Worm (Caenorhabditis elegans): ENCODE results near the gene F15H10.12.
A peak's percentile ranks its signal among the peaks of the same experiment; 100 is the strongest.

F15H10.12 gene

ce11 chrV:10420843-10421242, 11.0 kb upstream of the F15H10.12 start:
- peak in 1 of 2 experiments; percentile 59; a peak in 1 of 4 replicates for TF ChIP-seq madf-5 (GFP tag; IDR thresholded peaks at IDR 0.05)
- peak; percentile 96 for TF ChIP-seq set-16 (GFP tag; IDR thresholded peaks at IDR 0.05)

DNA sequence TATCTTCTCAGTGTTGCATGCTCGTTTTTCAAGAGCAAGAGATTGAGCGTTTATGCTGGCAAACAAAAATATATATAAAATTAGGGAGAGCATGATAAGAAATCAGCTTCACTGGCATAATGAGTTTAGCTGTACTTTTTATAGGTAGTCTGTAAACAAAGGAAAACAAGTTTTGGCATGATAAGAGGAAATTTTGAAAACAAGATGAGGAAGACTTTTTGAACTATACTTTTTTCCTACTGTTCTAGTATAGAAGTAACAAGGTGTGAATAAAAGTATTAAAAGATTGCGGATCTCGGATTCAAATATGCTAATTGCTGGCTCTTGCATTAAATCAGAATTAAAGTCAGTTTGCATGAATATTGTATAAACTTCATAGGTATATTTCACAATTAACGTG, 9.1 kb upstream of the F15H10.12 start, which contains the start of gene F15H10.5:
TSS of gene F15H10.5 (minus strand) at position 101 of the 400 bp plus-strand sequence.
- no peak for TF ChIP-seq unc-130 (GFP tag; optimal IDR thresholded peaks at IDR 0.05)
- TF ChIP-seq hlh-11 (tag; optimal IDR thresholded peaks at IDR 0.05): no peak
- TF ChIP-seq daf-12 (tag; optimal IDR thresholded peaks at IDR 0.05): no peak
- TF ChIP-seq mxl-2 (GFP tag; conservative IDR thresholded peaks at IDR 0.05): no peak
- TF ChIP-seq jun-1 (tag; optimal IDR thresholded peaks at IDR 0.05): no peak
- TF ChIP-seq sdz-12 (GFP tag; optimal IDR thresholded peaks at IDR 0.05): no peak
- no peak for TF ChIP-seq skn-1 (tag; optimal IDR thresholded peaks at IDR 0.05)
- no peak for TF ChIP-seq pqm-1 (tag; optimal IDR thresholded peaks at IDR 0.05)
- TF ChIP-seq ceh-28 (tag; optimal IDR thresholded peaks at IDR 0.05): no peak
- no peak for TF ChIP-seq mdl-1 (tag; optimal IDR thresholded peaks at IDR 0.05)
- no peak for TF ChIP-seq daf-8 (GFP tag; IDR thresholded peaks at IDR 0.05)

ce11 chrV:10416925-10417324, 7.0 kb upstream of the F15H10.12 start, which contains the start of gene F15H10.10:
TSS of gene F15H10.10 (minus strand) at chrV:10417025.
- no peak for TF ChIP-seq ama-1 (optimal IDR thresholded peaks at IDR 0.05)
- no peak for TF ChIP-seq madf-5 (GFP tag; IDR thresholded peaks at IDR 0.05)
- no peak for TF ChIP-seq cey-2 (tag; optimal IDR thresholded peaks at IDR 0.05; ENCODE audit: borderline replicate concordance, insufficient read depth)
- no peak for TF ChIP-seq daf-8 (GFP tag; IDR thresholded peaks at IDR 0.05)
- no peak for TF ChIP-seq ztf-7 (tag; optimal IDR thresholded peaks at IDR 0.05)
- TF ChIP-seq lsy-2 (tag; optimal IDR thresholded peaks at IDR 0.05): no peak
- no peak for TF ChIP-seq saeg-2 (GFP tag; IDR thresholded peaks at IDR 0.05)
- no peak for TF ChIP-seq nhr-25 (tag; optimal IDR thresholded peaks at IDR 0.05; ENCODE audit: borderline replicate concordance, insufficient read depth)
- no peak for TF ChIP-seq set-16 (GFP tag; IDR thresholded peaks at IDR 0.05)
- no peak for TF ChIP-seq fos-1 (tag; optimal IDR thresholded peaks at IDR 0.05)
- no peak for TF ChIP-seq ces-1 (GFP tag; optimal IDR thresholded peaks at IDR 0.05)
- TF ChIP-seq Y75B8A.6 (GFP tag; IDR thresholded peaks at IDR 0.05): no peak
- TF ChIP-seq ceh-20 (GFP tag; IDR thresholded peaks at IDR 0.05): no peak
- no peak for TF ChIP-seq egl-43 (GFP tag; IDR thresholded peaks at IDR 0.05)
- no peak for TF ChIP-seq mdl-1 (tag; optimal IDR thresholded peaks at IDR 0.05)
- no peak for TF ChIP-seq nhr-11 (tag; optimal IDR thresholded peaks at IDR 0.05)
- no peak for TF ChIP-seq gei-8 (GFP tag; optimal IDR thresholded peaks at IDR 0.05)
- TF ChIP-seq Y5F2A.4 (GFP tag; optimal IDR thresholded peaks at IDR 0.05): no peak
- no peak for TF ChIP-seq duxl-1 (tag; optimal IDR thresholded peaks at IDR 0.05; ENCODE audit: poor library complexity)
- no peak for TF ChIP-seq lin-39 (tag; optimal IDR thresholded peaks at IDR 0.05)

- TF ChIP-seq zfp-2 (tag; optimal IDR thresholded peaks at IDR 0.05): no peak
- no peak for TF ChIP-seq lin-1 (GFP tag; IDR thresholded peaks at IDR 0.05)
- TF ChIP-seq zip-2 (tag; optimal IDR thresholded peaks at IDR 0.05): no peak
- TF ChIP-seq pqm-1 (tag; optimal IDR thresholded peaks at IDR 0.05): no peak
- TF ChIP-seq daf-12 (tag; optimal IDR thresholded peaks at IDR 0.05): no peak
- TF ChIP-seq ceh-62 (tag; optimal IDR thresholded peaks at IDR 0.05): no peak
- no peak for TF ChIP-seq Y5F2A.4 (GFP tag; optimal IDR thresholded peaks at IDR 0.05)
- TF ChIP-seq nhr-237 (tag; optimal IDR thresholded peaks at IDR 0.05): no peak
- no peak for TF ChIP-seq ces-1 (GFP tag; optimal IDR thresholded peaks at IDR 0.05)
- no peak for TF ChIP-seq T26A8.4 (GFP tag; IDR thresholded peaks at IDR 0.05)
- TF ChIP-seq Y75B8A.6 (GFP tag; IDR thresholded peaks at IDR 0.05): no peak
- no peak for TF ChIP-seq aha-1 (tag)
- TF ChIP-seq attf-4 (tag; optimal IDR thresholded peaks at IDR 0.05): no peak
- no peak for TF ChIP-seq ztf-11 (tag; optimal IDR thresholded peaks at IDR 0.05)
- no peak for TF ChIP-seq dmd-8 (GFP tag; IDR thresholded peaks at IDR 0.05)
- TF ChIP-seq ceh-20 (GFP tag; IDR thresholded peaks at IDR 0.05): no peak
- TF ChIP-seq jun-1 (tag; optimal IDR thresholded peaks at IDR 0.05): no peak
- TF ChIP-seq sdz-12 (GFP tag; optimal IDR thresholded peaks at IDR 0.05): no peak
Observed at ce11 chrV:10414610-10415009, 4.7 kb upstream of the F15H10.12 start, which contains the start of gene F15H10.9. TSS of gene F15H10.9 (minus strand) at chrV:10414710.
